Worm (Caenorhabditis elegans): ENCODE results near the gene T04A6.2.

T04A6.2 gene

DNA sequence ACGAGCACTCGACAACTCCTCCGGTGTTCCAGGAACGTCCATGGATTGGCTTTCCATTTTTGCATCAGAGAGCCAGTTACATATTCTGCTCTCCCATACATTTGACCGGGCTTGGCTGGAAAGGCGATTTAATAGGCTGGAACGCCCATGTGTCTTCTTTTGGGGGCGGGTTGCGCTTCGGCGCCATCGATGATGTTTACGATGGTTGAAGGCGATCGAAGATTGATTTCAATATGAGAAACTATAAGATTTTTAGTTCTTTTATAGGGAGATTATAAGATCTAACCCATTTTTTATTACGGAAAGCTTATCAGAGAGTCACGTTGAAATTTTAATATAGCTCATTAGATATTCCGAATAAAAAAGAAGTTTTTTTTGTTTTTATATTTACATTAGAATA is 5.5 kb upstream of the T04A6.2 start, which contains the start of gene nsph-4.3:
Gene nsph-4.3, minus strand, starts transcription at position 101 of the 400 bp plus-strand sequence.
- TF ChIP-seq ham-2 (GFP tag; optimal IDR thresholded peaks at IDR 0.05) (no peak), M03D4.4 (tag; optimal IDR thresholded peaks at IDR 0.05) (no peak), flh-1 (GFP tag; optimal IDR thresholded peaks at IDR 0.05) (no peak), sem-2 (GFP tag; optimal IDR thresholded peaks at IDR 0.05) (no peak)

DNA sequence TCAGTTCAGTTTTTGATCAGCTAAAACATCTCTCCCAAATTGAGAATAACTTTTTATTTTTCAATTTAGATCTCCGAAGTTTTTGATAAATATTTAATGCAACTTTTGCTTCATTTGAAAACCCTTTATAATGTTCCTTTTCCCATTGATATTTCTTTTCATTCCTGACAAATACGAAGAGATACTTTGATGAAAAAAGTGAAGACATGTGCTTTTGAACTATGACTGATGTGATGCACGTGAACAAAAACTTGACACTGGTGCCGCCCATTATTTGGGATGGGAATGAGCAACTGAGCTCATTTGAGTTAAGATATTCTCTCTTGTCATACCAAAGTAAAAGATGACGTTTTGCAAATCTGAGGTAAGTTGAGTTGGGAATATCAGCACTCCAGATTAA is 1.6 kb downstream of the T04A6.2 start, which contains the start of gene T04A6.1:
Gene T04A6.1, plus strand, starts transcription at position 301 of the 400 bp plus-strand sequence.
- TF ChIP-seq hlh-1 (tag; optimal IDR thresholded peaks at IDR 0.05) (no peak), ham-2 (GFP tag; optimal IDR thresholded peaks at IDR 0.05) (no peak), unc-62 (GFP tag; optimal IDR thresholded peaks at IDR 0.05) (no peak), elt-1 (tag; optimal IDR thresholded peaks at IDR 0.05; ENCODE audit: borderline replicate concordance, insufficient read depth) (no peak), lin-32 (GFP tag; optimal IDR thresholded peaks at IDR 0.05) (no peak), sptf-1 (tag; optimal IDR thresholded peaks at IDR 0.05) (no peak), mls-2 (tag; optimal IDR thresholded peaks at IDR 0.05) (no peak), mab-5 (tag; optimal IDR thresholded peaks at IDR 0.05) (no peak), zip-8 (tag; optimal IDR thresholded peaks at IDR 0.05) (no peak), sem-2 (GFP tag; optimal IDR thresholded peaks at IDR 0.05) (no peak), nhr-12 (tag; optimal IDR thresholded peaks at IDR 0.05) (no peak), ceh-83 (GFP tag; optimal IDR thresholded peaks at IDR 0.05) (no peak), unc-120 (tag; optimal IDR thresholded peaks at IDR 0.05; ENCODE audit: poor library complexity, severe bottlenecking) (no peak)

DNA sequence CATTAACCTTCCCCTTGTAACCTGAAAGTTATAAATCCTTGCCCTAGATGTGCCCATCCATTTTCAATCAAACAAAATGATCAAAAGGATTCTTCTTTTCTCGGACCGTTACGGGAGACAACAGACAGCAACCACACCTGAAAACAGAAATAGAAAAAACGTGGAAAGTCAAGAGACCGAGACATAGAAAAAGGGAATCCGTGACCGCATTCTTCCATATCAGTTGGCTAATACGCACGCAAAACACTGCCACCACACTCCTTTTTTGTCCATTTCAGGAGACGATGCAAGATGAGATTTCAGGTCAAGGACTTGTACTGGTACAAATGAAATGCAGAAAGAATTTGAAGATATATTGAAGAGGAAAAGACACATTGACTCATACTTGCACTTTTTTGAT is 3.7 kb downstream of the T04A6.2 start:
- TF ChIP-seq ces-1 (GFP tag; optimal IDR thresholded peaks at IDR 0.05) (no peak), lsy-2 (tag; optimal IDR thresholded peaks at IDR 0.05) (no peak), elt-1 (tag; optimal IDR thresholded peaks at IDR 0.05; ENCODE audit: borderline replicate concordance, insufficient read depth) (no peak), drap-1 (GFP tag; optimal IDR thresholded peaks at IDR 0.05) (no peak), flh-1 (GFP tag; optimal IDR thresholded peaks at IDR 0.05) (no peak), sptf-1 (tag; optimal IDR thresholded peaks at IDR 0.05) (no peak), ztf-11 (tag; optimal IDR thresholded peaks at IDR 0.05) (no peak), ceh-83 (GFP tag; optimal IDR thresholded peaks at IDR 0.05) (no peak), snpc-4 (tag; optimal IDR thresholded peaks at IDR 0.05) (no peak), hlh-1 (tag; optimal IDR thresholded peaks at IDR 0.05) (no peak), M03D4.4 (tag; optimal IDR thresholded peaks at IDR 0.05) (no peak), nhr-2 (tag; optimal IDR thresholded peaks at IDR 0.05) (no peak)

DNA sequence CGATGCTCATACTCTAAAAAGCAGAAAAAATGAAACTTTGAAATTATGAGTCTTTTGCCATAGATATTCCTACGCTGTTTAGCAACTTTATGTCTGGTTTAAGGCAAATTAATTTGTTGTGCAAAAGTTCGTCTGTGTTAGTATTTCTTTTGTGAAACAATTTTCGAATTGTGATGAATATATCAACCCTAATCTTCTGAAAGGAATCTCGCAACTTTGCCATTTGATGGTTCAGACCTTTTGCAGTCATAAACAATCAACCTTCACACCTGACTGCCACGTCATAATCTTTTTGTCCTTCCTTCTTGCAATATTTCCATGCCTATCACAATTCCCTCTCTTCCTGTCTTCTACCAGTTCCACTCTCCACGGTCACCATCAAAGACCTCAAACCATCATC is 5.2 kb downstream of the T04A6.2 start:
- TF ChIP-seq nhr-2 (tag; optimal IDR thresholded peaks at IDR 0.05), result no peak
- TF ChIP-seq bed-3 (GFP tag; optimal IDR thresholded peaks at IDR 0.05), result no peak
- no peak for TF ChIP-seq sem-2 (GFP tag; optimal IDR thresholded peaks at IDR 0.05)
- TF ChIP-seq lin-13 (tag; optimal IDR thresholded peaks at IDR 0.05), result no peak
- no peak for TF ChIP-seq lsy-2 (tag; optimal IDR thresholded peaks at IDR 0.05)
- TF ChIP-seq nhr-28 (tag; optimal IDR thresholded peaks at IDR 0.05), result no peak
- TF ChIP-seq M03D4.4 (tag; optimal IDR thresholded peaks at IDR 0.05), result no peak
- TF ChIP-seq sptf-1 (tag; optimal IDR thresholded peaks at IDR 0.05), result no peak

DNA sequence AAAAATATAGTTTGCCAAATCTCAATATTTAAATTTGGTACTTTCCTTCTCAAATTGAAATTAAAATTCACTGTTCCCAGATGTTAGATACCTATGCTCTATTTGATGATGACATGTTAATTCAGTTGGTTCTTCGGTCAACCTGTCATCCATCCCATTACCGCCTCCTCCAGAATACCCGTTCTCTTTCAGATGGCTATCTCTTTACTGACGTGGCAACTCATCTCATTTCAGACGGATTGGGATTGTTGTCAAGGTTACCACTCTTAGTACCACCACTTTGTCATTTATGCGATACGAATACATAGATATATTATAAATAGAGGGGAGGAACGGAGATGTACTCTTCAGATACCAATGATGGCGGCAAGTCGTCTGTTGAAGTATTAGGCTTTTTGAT is 6.7 kb downstream of the T04A6.2 start:
- TF ChIP-seq unc-62 (GFP tag; optimal IDR thresholded peaks at IDR 0.05) (peak; percentile 29), mab-5 (tag; optimal IDR thresholded peaks at IDR 0.05) (no peak), nhr-2 (tag; optimal IDR thresholded peaks at IDR 0.05) (peak; percentile 75), elt-1 (tag; optimal IDR thresholded peaks at IDR 0.05; ENCODE audit: borderline replicate concordance, insufficient read depth) (peak; percentile 31), bed-3 (GFP tag; optimal IDR thresholded peaks at IDR 0.05) (no peak)

DNA sequence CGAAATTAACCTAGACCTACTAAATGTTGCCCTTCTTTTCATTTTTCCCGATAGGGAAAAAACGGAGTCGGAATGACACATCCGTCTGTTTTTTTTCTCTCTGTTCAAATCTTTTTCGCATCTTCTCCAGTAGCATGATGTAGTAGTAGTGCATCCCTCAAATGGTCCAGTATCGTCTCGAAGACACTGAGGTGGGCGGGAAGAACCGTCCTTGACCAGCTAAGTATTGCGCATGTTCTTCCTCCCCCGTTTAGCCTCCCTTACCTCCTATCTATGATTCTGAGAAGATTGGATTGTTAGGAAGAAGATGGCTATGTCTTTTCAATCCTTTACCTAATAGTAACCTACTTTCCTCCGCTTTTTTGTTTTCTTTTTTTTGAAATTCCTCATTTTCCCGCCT is 8.3 kb downstream of the T04A6.2 start:
- no peak for TF ChIP-seq M03D4.4 (tag; optimal IDR thresholded peaks at IDR 0.05)
- TF ChIP-seq zip-8 (tag; optimal IDR thresholded peaks at IDR 0.05), result no peak
- TF ChIP-seq ham-2 (GFP tag; optimal IDR thresholded peaks at IDR 0.05), result peak; percentile 38
- TF ChIP-seq elt-1 (tag; optimal IDR thresholded peaks at IDR 0.05; ENCODE audit: borderline replicate concordance, insufficient read depth), result peak; percentile 32

DNA sequence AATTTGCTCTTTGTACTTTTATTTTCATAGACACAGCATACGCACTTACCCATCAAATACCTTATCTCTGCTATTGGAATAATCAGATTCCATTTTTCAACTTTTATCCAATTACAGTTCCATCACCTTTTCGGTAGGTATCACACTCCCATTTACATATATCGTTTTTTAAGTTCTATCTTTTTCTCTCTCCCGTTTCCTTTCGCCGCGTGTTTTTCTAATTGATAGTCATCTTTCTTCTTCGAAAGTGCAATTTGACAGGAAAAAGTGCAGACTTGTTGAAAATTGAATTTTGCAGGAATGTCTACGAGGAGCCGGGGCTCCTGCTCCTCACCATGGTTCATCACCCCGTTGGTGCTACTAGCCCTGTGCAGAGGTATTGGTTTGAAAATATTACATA is 10.5 kb downstream of the T04A6.2 start, which contains the start of gene fbn-1:
Gene fbn-1, plus strand, starts transcription at position 301 of the 400 bp plus-strand sequence.
- TF ChIP-seq unc-39 (tag; optimal IDR thresholded peaks at IDR 0.05) (no peak), sem-2 (GFP tag; optimal IDR thresholded peaks at IDR 0.05) (no peak), mls-2 (tag; optimal IDR thresholded peaks at IDR 0.05) (no peak), lin-13 (tag; optimal IDR thresholded peaks at IDR 0.05) (no peak), unc-120 (tag; optimal IDR thresholded peaks at IDR 0.05; ENCODE audit: poor library complexity, severe bottlenecking) (no peak), mep-1 (tag; optimal IDR thresholded peaks at IDR 0.05) (no peak), drap-1 (GFP tag; optimal IDR thresholded peaks at IDR 0.05) (no peak), blmp-1 (tag; optimal IDR thresholded peaks at IDR 0.05) (no peak)
